Fruit fly (Drosophila melanogaster): Measurements from ENCODE around the gene CG15721.

Gene CG15721

dm6 chrX:12967296-12967938 lies 3.1 kb upstream of the CG15721 start, which contains the start of gene Mur11Da:
Gene Mur11Da (plus strand): TSS chrX:12967888.
- TF ChIP-seq Mnt (GFP tag; optimal IDR thresholded peaks at IDR 0.05) (no peak), CG5204 (GFP tag; optimal IDR thresholded peaks at IDR 0.05) (no peak), kay (GFP tag; ENCODE audit: borderline replicate concordance) (no peak), ovo (GFP tag; optimal IDR thresholded peaks at IDR 0.05) (no peak), CG33017 (tag; optimal IDR thresholded peaks at IDR 0.05) (no peak), tj (GFP tag; optimal IDR thresholded peaks at IDR 0.05) (no peak), CG7101 (tag; optimal IDR thresholded peaks at IDR 0.05) (no peak), pad (GFP tag; optimal IDR thresholded peaks at IDR 0.05) (no peak), CG7045 (GFP tag; optimal IDR thresholded peaks at IDR 0.05) (no peak), CG1620 (GFP tag; optimal IDR thresholded peaks at IDR 0.05) (no peak), Clk (GFP tag; optimal IDR thresholded peaks at IDR 0.05) (no peak), toe (GFP tag; optimal IDR thresholded peaks at IDR 0.05) (no peak), CG12768 (GFP tag; optimal IDR thresholded peaks at IDR 0.05) (no peak), cic (GFP tag; optimal IDR thresholded peaks at IDR 0.05) (no peak), cnc (optimal IDR thresholded peaks at IDR 0.05) (no peak), CG11617 (GFP tag; optimal IDR thresholded peaks at IDR 0.05) (no peak)

- TF ChIP-seq kay (GFP tag; ENCODE audit: borderline replicate concordance) = no peak
These were observed 5.6 kb downstream of the CG15721 start, which contains the start of gene CG12716 for dm6 chrX:12976131-12976530. Gene CG12716 (minus strand): TSS chrX:12976231.

dm6 chrX:12984224-12984623 lies 13.7 kb downstream of the CG15721 start, which contains the start of gene CG32643:
Gene CG32643 (plus strand): TSS chrX:12984524.
- TF ChIP-seq CG14711 (tag; optimal IDR thresholded peaks at IDR 0.05) (no peak), tj (GFP tag; optimal IDR thresholded peaks at IDR 0.05) (peak; percentile 1), pad (GFP tag; optimal IDR thresholded peaks at IDR 0.05) (no peak), toe (GFP tag; optimal IDR thresholded peaks at IDR 0.05) (no peak), CG7101 (tag; optimal IDR thresholded peaks at IDR 0.05) (no peak), ovo (GFP tag; optimal IDR thresholded peaks at IDR 0.05) (no peak)

dm6 chrX:12986948-12987450 lies 16.5 kb downstream of the CG15721 start:
- TF ChIP-seq CG33017 (tag; optimal IDR thresholded peaks at IDR 0.05) = no peak
- TF ChIP-seq toe (GFP tag; optimal IDR thresholded peaks at IDR 0.05) = no peak
- TF ChIP-seq pad (GFP tag; optimal IDR thresholded peaks at IDR 0.05) = peak; percentile 96
- TF ChIP-seq CG11617 (GFP tag; optimal IDR thresholded peaks at IDR 0.05) = no peak

DNA sequence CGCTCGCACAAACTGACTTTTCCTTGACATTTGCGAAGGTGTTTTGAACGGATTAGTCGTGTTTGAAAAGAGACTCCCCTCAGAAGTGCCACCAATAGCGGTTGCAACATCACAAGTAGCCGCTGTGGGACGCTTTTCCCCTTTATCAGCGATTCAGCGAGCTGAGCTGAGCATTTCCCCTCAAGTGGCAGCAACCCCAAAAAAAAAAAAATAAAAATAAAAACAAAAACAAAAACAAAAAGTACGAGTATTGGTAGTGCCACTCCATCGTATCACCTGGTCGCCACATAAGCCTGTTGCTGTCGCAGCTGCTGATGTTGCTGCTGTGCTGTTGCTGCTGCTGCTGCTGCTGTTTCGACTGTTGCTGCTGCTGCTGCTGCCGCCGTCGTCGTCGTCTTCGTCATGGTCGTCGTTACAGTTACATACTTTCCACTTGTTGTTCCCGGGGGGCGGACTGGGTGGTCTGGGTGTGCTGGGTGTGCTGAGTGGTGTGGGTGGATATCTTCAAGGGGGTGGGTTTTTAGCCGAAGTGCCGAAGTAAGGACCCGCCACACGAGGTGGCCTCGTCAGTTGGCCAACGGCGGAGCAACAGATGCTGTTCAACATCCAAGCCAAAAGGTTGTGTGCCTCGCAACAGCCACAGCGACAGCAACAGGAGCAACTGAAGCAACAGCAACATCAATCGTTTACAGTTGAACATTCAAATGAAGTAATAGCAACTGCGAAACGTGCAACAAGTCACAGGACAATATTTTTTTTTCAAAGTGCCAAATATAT lies 17.7 kb downstream of the CG15721 start, which contains the start of gene rsh:
rsh (plus strand) TSS at position 591 of the 777 bp plus-strand sequence.
- TF ChIP-seq toe (GFP tag; optimal IDR thresholded peaks at IDR 0.05) (no peak), CG33017 (tag; optimal IDR thresholded peaks at IDR 0.05) (no peak), pad (GFP tag; optimal IDR thresholded peaks at IDR 0.05) (peak; percentile 83), Hr96 (GFP tag; optimal IDR thresholded peaks at IDR 0.05) (no peak), CG7045 (GFP tag; optimal IDR thresholded peaks at IDR 0.05) (no peak), CG5204 (GFP tag; optimal IDR thresholded peaks at IDR 0.05) (no peak), Clk (GFP tag; optimal IDR thresholded peaks at IDR 0.05) (no peak), CG7101 (tag; optimal IDR thresholded peaks at IDR 0.05) (no peak)

- no peak for TF ChIP-seq bab1 (GFP tag; optimal IDR thresholded peaks at IDR 0.05)
- no peak for TF ChIP-seq kay (GFP tag; ENCODE audit: borderline replicate concordance)
- no peak for TF ChIP-seq CG11617 (GFP tag; optimal IDR thresholded peaks at IDR 0.05)
- TF ChIP-seq CG7045 (GFP tag; optimal IDR thresholded peaks at IDR 0.05) = no peak
- no peak for TF ChIP-seq Crg-1 (GFP tag; optimal IDR thresholded peaks at IDR 0.05)
- no peak for TF ChIP-seq toe (GFP tag; optimal IDR thresholded peaks at IDR 0.05)
- TF ChIP-seq CG12768 (GFP tag; optimal IDR thresholded peaks at IDR 0.05) = no peak
- no peak for TF ChIP-seq Clk (GFP tag; optimal IDR thresholded peaks at IDR 0.05)
- no peak for TF ChIP-seq CG33017 (tag; optimal IDR thresholded peaks at IDR 0.05)
- TF ChIP-seq ovo (GFP tag; optimal IDR thresholded peaks at IDR 0.05) = no peak
- TF ChIP-seq tj (GFP tag; optimal IDR thresholded peaks at IDR 0.05) = no peak
- TF ChIP-seq Mnt (GFP tag; optimal IDR thresholded peaks at IDR 0.05) = no peak
- TF ChIP-seq CG5204 (GFP tag; optimal IDR thresholded peaks at IDR 0.05) = no peak
- no peak for TF ChIP-seq CG14711 (tag; optimal IDR thresholded peaks at IDR 0.05)
- TF ChIP-seq CG1620 (GFP tag; optimal IDR thresholded peaks at IDR 0.05) = no peak
- no peak for TF ChIP-seq pad (GFP tag; optimal IDR thresholded peaks at IDR 0.05)
- TF ChIP-seq cnc (optimal IDR thresholded peaks at IDR 0.05) = no peak
- TF ChIP-seq Hr96 (GFP tag; optimal IDR thresholded peaks at IDR 0.05) = no peak
- no peak for TF ChIP-seq cic (GFP tag; optimal IDR thresholded peaks at IDR 0.05)
These were observed 34.3 kb downstream of the CG15721 start, which contains the start of gene CG15719 for dm6 chrX:13004779-13005178. Gene CG15719 (minus strand): TSS chrX:13004879.

- TF ChIP-seq CG5204 (GFP tag; optimal IDR thresholded peaks at IDR 0.05) = no peak
- no peak for TF ChIP-seq CG33017 (tag; optimal IDR thresholded peaks at IDR 0.05)
- no peak for TF ChIP-seq CG14711 (tag; optimal IDR thresholded peaks at IDR 0.05)
- no peak for TF ChIP-seq toe (GFP tag; optimal IDR thresholded peaks at IDR 0.05)
- TF ChIP-seq ovo (GFP tag; optimal IDR thresholded peaks at IDR 0.05) = no peak
- no peak for TF ChIP-seq cnc (optimal IDR thresholded peaks at IDR 0.05)
- TF ChIP-seq Hr96 (GFP tag; optimal IDR thresholded peaks at IDR 0.05) = no peak
- no peak for TF ChIP-seq CG12768 (GFP tag; optimal IDR thresholded peaks at IDR 0.05)
- no peak for TF ChIP-seq cic (GFP tag; optimal IDR thresholded peaks at IDR 0.05)
- no peak for TF ChIP-seq pad (GFP tag; optimal IDR thresholded peaks at IDR 0.05)
- TF ChIP-seq CG1620 (GFP tag; optimal IDR thresholded peaks at IDR 0.05) = no peak
- TF ChIP-seq CG11617 (GFP tag; optimal IDR thresholded peaks at IDR 0.05) = no peak
- no peak for TF ChIP-seq kay (GFP tag; ENCODE audit: borderline replicate concordance)
- no peak for TF ChIP-seq Clk (GFP tag; optimal IDR thresholded peaks at IDR 0.05)
- TF ChIP-seq CG7045 (GFP tag; optimal IDR thresholded peaks at IDR 0.05) = no peak
- no peak for TF ChIP-seq bab1 (GFP tag; optimal IDR thresholded peaks at IDR 0.05)
These were observed 41.8 kb downstream of the CG15721 start for dm6 chrX:13012289-13012688.
